Fruit fly (Drosophila melanogaster) whole organism, wandering third instar larva: ENCODE measurements around the gene Alp9.

Experiments used
- CG32264 ChIP-seq: fragments of 200-800 bp; sonication (Bioruptor generic); optimal IDR thresholded peaks from 2 replicates; lab custom pipeline; 2016; ENCODE audit warnings: missing biosample characterization, missing genetic modification characterization
- Dfd ChIP-seq: fragments of >200 bp; optimal IDR thresholded peaks from 2 replicates; lab custom pipeline; 2017; ENCODE audit warnings: missing biosample characterization, missing genetic modification characterization
- GATAd ChIP-seq: sonication (Bioruptor generic); optimal IDR thresholded peaks from 2 replicates; lab custom pipeline; 2016; ENCODE audit warnings: missing biosample characterization, missing genetic modification characterization
- Hnf4 ChIP-seq: fragments of 200-800 bp; sonication (Bioruptor generic); optimal IDR thresholded peaks from 2 replicates; lab custom pipeline; 2016; ENCODE audit warnings: missing biosample characterization, mild to moderate bottlenecking, missing genetic modification characterization
- OdsH ChIP-seq: fragments of 200-800 bp; sonication (Bioruptor generic); optimal IDR thresholded peaks from 2 replicates; lab custom pipeline; 2016; ENCODE audit warnings: missing biosample characterization, mild to moderate bottlenecking, missing genetic modification characterization
- br ChIP-seq: fragments of 200-800 bp; sonication (Bioruptor generic); optimal IDR thresholded peaks from 2 replicates; lab custom pipeline; 2016; ENCODE audit warnings: missing biosample characterization, missing genetic modification characterization
- lola ChIP-seq: fragments of >200 bp; optimal IDR thresholded peaks from 2 replicates; lab custom pipeline; 2017; ENCODE audit warnings: missing biosample characterization, missing genetic modification characterization
- psq ChIP-seq: fragments of 200-800 bp; sonication (Bioruptor generic); optimal IDR thresholded peaks from 3 replicates; lab custom pipeline; 2017; ENCODE audit warnings: missing biosample characterization, mild to moderate bottlenecking, missing genetic modification characterization, moderate library complexity
- sage ChIP-seq: fragments of 200-800 bp; sonication (Bioruptor generic); optimal IDR thresholded peaks from 2 replicates; lab custom pipeline; 2016; ENCODE audit warnings: missing biosample characterization, mild to moderate bottlenecking, missing genetic modification characterization

DNA sequence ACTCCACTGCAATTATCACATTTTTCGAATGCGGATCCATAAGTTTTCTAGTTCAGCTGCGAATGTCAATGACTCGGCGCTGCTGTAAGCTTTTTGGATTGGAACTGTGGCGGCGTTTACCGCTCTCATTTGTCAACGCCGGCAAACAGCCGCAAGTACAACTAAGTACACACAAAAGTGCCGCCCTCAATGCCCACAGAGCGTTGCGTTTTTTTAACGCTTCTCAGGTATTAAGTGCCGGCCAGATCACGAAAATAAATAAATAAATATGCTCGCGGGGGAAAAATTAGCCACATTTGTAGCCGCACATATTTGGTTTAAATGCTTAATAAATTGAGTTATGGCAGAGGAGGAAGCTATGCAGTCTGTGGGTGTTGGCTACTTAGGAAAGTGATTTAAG is 13.8 kb upstream of the Alp9 start:
- no peak for TF ChIP-seq CG32264 (GFP tag; lab: Kevin White, UChicago)
- TF ChIP-seq lola (GFP tag; lab: Kevin White, UChicago), result no peak
- TF ChIP-seq br (GFP tag; lab: Kevin White, UChicago), result no peak
- no peak for TF ChIP-seq OdsH (GFP tag; lab: Kevin White, UChicago)
- TF ChIP-seq sage (GFP tag; lab: Kevin White, UChicago), result no peak
- no peak for TF ChIP-seq psq (GFP tag; lab: Kevin White, UChicago)
- no peak for TF ChIP-seq Dfd
- TF ChIP-seq Hnf4 (GFP tag; lab: Kevin White, UChicago), result no peak
- no peak for TF ChIP-seq GATAd (GFP tag; lab: Kevin White, UChicago)
